Fruit fly (Drosophila melanogaster): ENCODE data around the gene CG46244.

DNA sequence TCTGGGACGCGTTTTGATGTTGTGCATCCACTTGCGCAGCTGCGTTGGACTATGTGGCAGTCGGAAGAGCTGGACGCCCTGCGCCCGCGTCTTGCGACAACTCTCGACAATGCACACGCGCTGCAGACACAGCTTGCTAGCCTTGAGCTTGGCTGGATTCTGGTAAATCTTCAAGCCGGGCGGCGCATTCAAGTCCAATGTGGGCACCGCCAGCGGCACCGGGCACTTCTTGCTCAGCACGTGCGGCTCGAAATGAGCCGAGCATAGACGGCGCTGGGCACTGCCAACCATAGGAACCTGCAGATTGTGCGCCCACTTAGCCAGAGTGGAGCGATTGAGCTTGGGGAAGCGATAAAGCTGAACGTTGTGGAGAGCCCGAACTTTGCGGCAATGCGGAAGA is 144.2 kb downstream of the CG46244 start:
- TF ChIP-seq CG15710 (tag; optimal IDR thresholded peaks at IDR 0.05), result no peak
- no peak for TF ChIP-seq EcR (GFP tag; optimal IDR thresholded peaks at IDR 0.05)
- TF ChIP-seq CG14655 (GFP tag; optimal IDR thresholded peaks at IDR 0.05), result no peak
- TF ChIP-seq CG8301 (tag; optimal IDR thresholded peaks at IDR 0.05), result no peak
- TF ChIP-seq Ets98B (GFP tag; IDR thresholded peaks at IDR 0.05), result no peak
- TF ChIP-seq CG8159 (tag; optimal IDR thresholded peaks at IDR 0.05), result no peak
- TF ChIP-seq D1 (tag; optimal IDR thresholded peaks at IDR 0.05), result no peak
- TF ChIP-seq rn (GFP tag; IDR thresholded peaks at IDR 0.05), result no peak
- no peak for TF ChIP-seq gl (tag; optimal IDR thresholded peaks at IDR 0.05)
- no peak for TF ChIP-seq Pif1A (GFP tag; optimal IDR thresholded peaks at IDR 0.05)
- TF ChIP-seq CG10348 (GFP tag; IDR thresholded peaks at IDR 0.05), result no peak
- no peak for TF ChIP-seq CG4496 (GFP tag; IDR thresholded peaks at IDR 0.05)
- no peak for TF ChIP-seq CG32121 (GFP tag; IDR thresholded peaks at IDR 0.05)

Data from whole organism, pupa.